Worm (Caenorhabditis elegans): Measurements from ENCODE around the gene cah-1.

ce11 chrIII:5105485-5105884 is 20.1 kb upstream of the cah-1 start:
- TF ChIP-seq W03F9.2 (tag; optimal IDR thresholded peaks at IDR 0.05) = no peak
- no peak for TF ChIP-seq him-1 (tag; optimal IDR thresholded peaks at IDR 0.05)

All from whole organism, L4/young adult.